Worm (Caenorhabditis elegans) whole organism, L2 larva: ENCODE measurements around the gene gcsh-1.

Experiments used
- F13H6.1 ChIP-seq: sonication (generic microtip); optimal IDR thresholded peaks from 2 replicates; lab custom pipeline; 2016; ENCODE audit warnings: missing genetic modification characterization, missing compliant biosample characterization
- R02D3.7 ChIP-seq: fragments of 150-350 bp; optimal IDR thresholded peaks from 2 replicates; lab custom pipeline; 2014; ENCODE audit warnings: missing biosample characterization, missing genetic modification characterization
- ztf-1 ChIP-seq: fragments of 200-800 bp; sonication (Bioruptor generic); conservative IDR thresholded peaks from 2 replicates; pipeline ENCODE4 v1.3.6; 2022; ENCODE audit warnings: missing genetic modification characterization, missing compliant biosample characterization
- ztf-11 ChIP-seq: sonication (generic microtip); optimal IDR thresholded peaks from 2 replicates; lab custom pipeline; 2017; ENCODE audit warnings: missing biosample characterization, missing genetic modification characterization
- ztf-4 ChIP-seq: fragments of 150-350 bp; optimal IDR thresholded peaks from 2 replicates; lab custom pipeline; 2014; ENCODE audit warnings: missing biosample characterization, missing genetic modification characterization

DNA sequence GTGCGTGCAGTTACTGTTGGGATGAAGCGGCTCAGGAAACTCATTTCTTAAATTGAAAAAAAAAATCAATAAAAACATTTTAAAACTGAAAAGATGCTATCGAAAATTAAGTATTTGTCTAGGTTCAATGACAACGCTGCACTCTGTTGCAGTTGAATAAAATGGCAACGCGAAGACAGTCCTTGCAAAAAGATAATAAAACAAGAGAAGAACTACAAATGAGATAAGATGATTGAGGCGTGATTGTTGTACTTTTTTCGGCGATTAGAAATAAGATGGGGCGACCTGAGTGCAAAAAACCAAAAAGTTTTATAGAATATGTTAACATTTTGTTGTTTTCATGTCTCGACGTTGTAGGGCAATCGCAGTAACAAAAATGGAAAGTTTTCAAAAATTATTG lies at the start of gene gcsh-1:
- no peak for TF ChIP-seq ztf-4 (tag; lab: Kevin White, UChicago)
- TF ChIP-seq F13H6.1 (tag; lab: Kevin White, UChicago), result no peak
- TF ChIP-seq R02D3.7, result no peak
- no peak for TF ChIP-seq ztf-1
- TF ChIP-seq ztf-11 (tag; lab: Kevin White, UChicago), result no peak
